Fruit fly (Drosophila melanogaster) whole organism, embryonic: ENCODE data around the gene CG32259.
A peak's percentile ranks its signal among the peaks of the same experiment; 100 is the strongest.

Source experiments
- Bgb ChIP-seq: fragments of 200-800 bp; sonication (Bioruptor generic); IDR thresholded peaks from 2 replicates; pipeline ENCODE4 v1.3.6; 2022; ENCODE audit warnings: missing biosample characterization, missing genetic modification characterization; ENCODE audit not compliant: partially characterized antibody
- CG10267 ChIP-seq: fragments of 200-800 bp; sonication (Bioruptor generic); optimal IDR thresholded peaks from 2 replicates; lab custom pipeline; 2018; ENCODE audit warnings: missing biosample characterization, mild to moderate bottlenecking, missing genetic modification characterization, moderate library complexity
- CG10366 ChIP-seq: fragments of 200-800 bp; sonication (Bioruptor generic); IDR thresholded peaks from 2 replicates; pipeline ENCODE4 v1.3.6; 2022; ENCODE audit warnings: missing biosample characterization, missing genetic modification characterization
- CG10959 ChIP-seq: fragments of 200-800 bp; sonication (Bioruptor generic); IDR thresholded peaks from 2 replicates; pipeline ENCODE4 v1.3.6; 2022; ENCODE audit warnings: missing biosample characterization, missing genetic modification characterization
- CG12155 ChIP-seq: fragments of 200-800 bp; sonication (Bioruptor generic); optimal IDR thresholded peaks from 3 replicates; lab custom pipeline; 2016; ENCODE audit warnings: missing biosample characterization, missing genetic modification characterization
- CG14050 ChIP-seq: fragments of 200-800 bp; sonication (Bioruptor generic); IDR thresholded peaks from 3 replicates; pipeline ENCODE4 v1.3.6; 2022; ENCODE audit warnings: missing biosample characterization, missing genetic modification characterization
- CG14710 ChIP-seq: fragments of 200-800 bp; sonication (Bioruptor generic); optimal IDR thresholded peaks from 3 replicates; lab custom pipeline; 2019; ENCODE audit warnings: missing biosample characterization, mild to moderate bottlenecking, missing genetic modification characterization, moderate library complexity
- CG15514 ChIP-seq: fragments of 200-800 bp; sonication (Bioruptor generic); optimal IDR thresholded peaks from 3 replicates; lab custom pipeline; 2017; ENCODE audit warnings: missing biosample characterization, missing genetic modification characterization, mild to moderate bottlenecking, moderate library complexity, missing genetic modification reagents
- CG17568 ChIP-seq: fragments of 200-800 bp; sonication (Bioruptor generic); optimal IDR thresholded peaks from 2 replicates; lab custom pipeline; 2018; ENCODE audit warnings: missing biosample characterization, mild to moderate bottlenecking, missing genetic modification characterization, moderate library complexity
- CG2199 ChIP-seq: fragments of 200-800 bp; sonication (Bioruptor generic); IDR thresholded peaks from 3 replicates; pipeline ENCODE4 v1.3.6; 2022; ENCODE audit warnings: missing biosample characterization, missing genetic modification characterization
- CG30431 ChIP-seq: fragments of 200-800 bp; sonication (Bioruptor generic); optimal IDR thresholded peaks from 2 replicates; lab custom pipeline; 2017; ENCODE audit warnings: missing biosample characterization, missing genetic modification characterization
- CG34224 ChIP-seq: fragments of 200-800 bp; sonication (Bioruptor generic); IDR thresholded peaks from 3 replicates; pipeline ENCODE4 v1.3.6; 2022; ENCODE audit warnings: missing biosample characterization, missing genetic modification characterization; ENCODE audit not compliant: partially characterized antibody
- CG42726 ChIP-seq: fragments of 200-800 bp; sonication (Bioruptor generic); IDR thresholded peaks from 2 replicates; pipeline ENCODE4 v1.3.6; 2022; ENCODE audit warnings: missing biosample characterization, missing genetic modification characterization; ENCODE audit not compliant: partially characterized antibody
- CG4617 ChIP-seq: fragments of 200-800 bp; sonication (Bioruptor generic); optimal IDR thresholded peaks from 3 replicates; lab custom pipeline; 2016; ENCODE audit warnings: missing biosample characterization, missing genetic modification characterization, borderline replicate concordance
- CG6254 ChIP-seq: fragments of 200-800 bp; sonication (Bioruptor generic); optimal IDR thresholded peaks from 3 replicates; lab custom pipeline; 2017; ENCODE audit warnings: mild to moderate bottlenecking, missing biosample characterization, missing genetic modification reagents, missing genetic modification characterization
- CG8290 ChIP-seq, 3 experiments: fragments of 200-800 bp; sonication (Bioruptor generic); optimal IDR thresholded peaks; 2 replicates each; lab custom pipeline; 2016 to 2019; ENCODE audit warnings: missing biosample characterization in 3 of 3, missing genetic modification characterization in 3 of 3, mild to moderate bottlenecking in 2 of 3, moderate library complexity in 1 of 3
- CG8478 ChIP-seq: fragments of >200 bp; optimal IDR thresholded peaks from 2 replicates; lab custom pipeline; 2018
- CG9797 ChIP-seq: fragments of 200-800 bp; sonication (Bioruptor generic); optimal IDR thresholded peaks from 3 replicates; lab custom pipeline; 2018; ENCODE audit warnings: missing biosample characterization, mild to moderate bottlenecking, missing genetic modification characterization
- CG9932 ChIP-seq: fragments of 200-800 bp; sonication (Bioruptor generic); IDR thresholded peaks from 2 replicates; pipeline ENCODE4 v1.3.6; 2022; ENCODE audit warnings: missing biosample characterization, missing genetic modification characterization
- CoRest ChIP-seq: fragments of 200-800 bp; sonication (Bioruptor generic); optimal IDR thresholded peaks from 3 replicates; lab custom pipeline; 2018; ENCODE audit warnings: missing biosample characterization, mild to moderate bottlenecking, missing genetic modification characterization, moderate library complexity
- E2f1 ChIP-seq: fragments of 200-800 bp; sonication (Bioruptor generic); IDR thresholded peaks from 2 replicates; pipeline ENCODE4 v1.3.6; 2022; ENCODE audit warnings: missing biosample characterization, missing genetic modification characterization
- Fer1 ChIP-seq: fragments of 200-800 bp; sonication (Bioruptor generic); optimal IDR thresholded peaks from 2 replicates; lab custom pipeline; 2017; ENCODE audit warnings: missing biosample characterization, mild to moderate bottlenecking, missing genetic modification characterization
- Fer2 ChIP-seq: fragments of 200-800 bp; sonication (Bioruptor generic); optimal IDR thresholded peaks from 2 replicates; lab custom pipeline; 2018; ENCODE audit warnings: missing biosample characterization, mild to moderate bottlenecking, missing genetic modification characterization, moderate library complexity
- HLH4C ChIP-seq: fragments of 200-800 bp; sonication (Bioruptor generic); IDR thresholded peaks from 3 replicates; pipeline ENCODE4 v1.3.6; 2022; ENCODE audit warnings: missing biosample characterization, missing genetic modification characterization; ENCODE audit not compliant: partially characterized antibody
- Lhr ChIP-seq: fragments of 200-800 bp; sonication (Bioruptor generic); optimal IDR thresholded peaks from 3 replicates; lab custom pipeline; 2017; ENCODE audit warnings: mild to moderate bottlenecking, missing biosample characterization, missing genetic modification reagents, missing genetic modification characterization
- Med ChIP-seq: fragments of 200-800 bp; sonication (Bioruptor generic); peaks from one replicate; lab custom pipeline; 2016; ENCODE audit warnings: missing biosample characterization, missing genetic modification characterization, mild to moderate bottlenecking, inconsistent platforms, moderate library complexity
- Opbp ChIP-seq: fragments of 200-800 bp; sonication (Bioruptor generic); IDR thresholded peaks from 3 replicates; pipeline ENCODE4 v1.3.6; 2022; ENCODE audit warnings: missing biosample characterization, missing genetic modification characterization; ENCODE audit not compliant: partially characterized antibody
- Optix ChIP-seq: fragments of 200-800 bp; sonication (Bioruptor generic); IDR thresholded peaks from 3 replicates; pipeline ENCODE4 v1.3.6; 2022; ENCODE audit warnings: missing biosample characterization, missing genetic modification characterization
- Pdp1 ChIP-seq, 2 experiments: fragments of 200-800 bp; sonication (Bioruptor generic); optimal IDR thresholded peaks; 3 replicates each; lab custom pipeline; 2016; ENCODE audit warnings: missing biosample characterization in 2 of 2, missing genetic modification characterization in 2 of 2, mild to moderate bottlenecking in 1 of 2, moderate library complexity in 1 of 2
- amos ChIP-seq: fragments of 200-800 bp; sonication (Bioruptor generic); IDR thresholded peaks from 2 replicates; pipeline ENCODE4 v1.3.6; 2022; ENCODE audit warnings: missing biosample characterization, missing genetic modification characterization; ENCODE audit not compliant: partially characterized antibody
- ato ChIP-seq: fragments of 200-800 bp; sonication (Bioruptor generic); IDR thresholded peaks from 2 replicates; pipeline ENCODE4 v1.3.6; 2022; ENCODE audit warnings: missing biosample characterization, missing genetic modification characterization; ENCODE audit not compliant: partially characterized antibody
- caup ChIP-seq: fragments of 200-800 bp; sonication (Bioruptor generic); optimal IDR thresholded peaks from 3 replicates; lab custom pipeline; 2017; ENCODE audit warnings: missing biosample characterization, mild to moderate bottlenecking, missing genetic modification characterization, moderate library complexity; ENCODE audit not compliant: severe bottlenecking
- dati ChIP-seq: fragments of 200-800 bp; sonication (Bioruptor generic); IDR thresholded peaks from 2 replicates; pipeline ENCODE4 v1.3.6; 2022; ENCODE audit warnings: missing biosample characterization, missing genetic modification characterization
- fd96Cb ChIP-seq: fragments of 200-800 bp; sonication (Bioruptor generic); optimal IDR thresholded peaks from 2 replicates; lab custom pipeline; 2018; ENCODE audit warnings: missing biosample characterization, mild to moderate bottlenecking, missing genetic modification characterization, moderate library complexity
- gfzf ChIP-seq: fragments of 200-800 bp; sonication (Bioruptor generic); optimal IDR thresholded peaks from 2 replicates; lab custom pipeline; 2016; ENCODE audit warnings: missing biosample characterization, mild to moderate bottlenecking, missing genetic modification characterization, moderate library complexity
- hkb ChIP-seq, 2 experiments: fragments of 200-800 bp in 1 of 2; fragments of >200 bp in 1 of 2; sonication (Bioruptor generic) in 1 of 2; IDR thresholded peaks in 1 of 2; optimal IDR thresholded peaks in 1 of 2; 2 replicates each; pipeline versions ENCODE4 v1.3.6 to Lab custom; 2017 to 2022; ENCODE audit warnings: missing biosample characterization in 1 of 2, missing genetic modification characterization in 1 of 2
- pb ChIP-seq: fragments of 200-800 bp; sonication (Bioruptor generic); optimal IDR thresholded peaks from 3 replicates; lab custom pipeline; 2016; ENCODE audit warnings: missing biosample characterization, missing genetic modification characterization
- pho ChIP-seq: fragments of 200-800 bp; sonication (Bioruptor generic); optimal IDR thresholded peaks from 2 replicates; lab custom pipeline; 2016; ENCODE audit warnings: missing biosample characterization, missing genetic modification characterization
- sd ChIP-seq: fragments of 200-800 bp; sonication (Bioruptor generic); optimal IDR thresholded peaks from 3 replicates; lab custom pipeline; 2018; ENCODE audit warnings: missing biosample characterization, mild to moderate bottlenecking, missing genetic modification characterization, moderate library complexity
- slbo ChIP-seq: fragments of 200-800 bp; sonication (Bioruptor generic); IDR thresholded peaks from 2 replicates; pipeline ENCODE4 v1.3.6; 2022; ENCODE audit warnings: missing biosample characterization, missing genetic modification characterization
- ssp ChIP-seq: fragments of 200-800 bp; sonication (Bioruptor generic); IDR thresholded peaks from 2 replicates; pipeline ENCODE4 v1.3.6; 2022; ENCODE audit warnings: missing biosample characterization, missing genetic modification characterization
- stwl ChIP-seq: fragments of 200-800 bp; sonication (Bioruptor generic); optimal IDR thresholded peaks from 3 replicates; lab custom pipeline; 2018; ENCODE audit warnings: missing biosample characterization, mild to moderate bottlenecking, missing genetic modification characterization, moderate library complexity
- trem ChIP-seq: fragments of 200-800 bp; optimal IDR thresholded peaks from 3 replicates; lab custom pipeline; 2019; ENCODE audit warnings: missing biosample characterization, mild to moderate bottlenecking, missing genetic modification characterization, moderate library complexity
- ttk ChIP-seq: fragments of 200-800 bp; sonication (Bioruptor generic); IDR thresholded peaks from 2 replicates; pipeline ENCODE4 v2.1.2; 2022; ENCODE audit warnings: missing biosample characterization, missing genetic modification characterization
- tup ChIP-seq: fragments of 200-800 bp; sonication (Bioruptor generic); optimal IDR thresholded peaks from 2 replicates; lab custom pipeline; 2016; ENCODE audit warnings: missing biosample characterization, mild to moderate bottlenecking, missing genetic modification characterization, moderate library complexity
- twi ChIP-seq: fragments of 200-800 bp; optimal IDR thresholded peaks from 2 replicates; lab custom pipeline; 2019; ENCODE audit warnings: missing biosample characterization, mild to moderate bottlenecking, missing genetic modification characterization, moderate library complexity
- tx ChIP-seq: fragments of 200-800 bp; sonication (Bioruptor generic); optimal IDR thresholded peaks from 2 replicates; lab custom pipeline; 2016; ENCODE audit warnings: missing biosample characterization, missing genetic modification characterization
- z ChIP-seq: fragments of 200-800 bp; sonication (Bioruptor generic); IDR thresholded peaks from 3 replicates; pipeline ENCODE4 v1.3.6; 2022; ENCODE audit warnings: missing biosample characterization, missing genetic modification characterization

Gene CG32259

DNA sequence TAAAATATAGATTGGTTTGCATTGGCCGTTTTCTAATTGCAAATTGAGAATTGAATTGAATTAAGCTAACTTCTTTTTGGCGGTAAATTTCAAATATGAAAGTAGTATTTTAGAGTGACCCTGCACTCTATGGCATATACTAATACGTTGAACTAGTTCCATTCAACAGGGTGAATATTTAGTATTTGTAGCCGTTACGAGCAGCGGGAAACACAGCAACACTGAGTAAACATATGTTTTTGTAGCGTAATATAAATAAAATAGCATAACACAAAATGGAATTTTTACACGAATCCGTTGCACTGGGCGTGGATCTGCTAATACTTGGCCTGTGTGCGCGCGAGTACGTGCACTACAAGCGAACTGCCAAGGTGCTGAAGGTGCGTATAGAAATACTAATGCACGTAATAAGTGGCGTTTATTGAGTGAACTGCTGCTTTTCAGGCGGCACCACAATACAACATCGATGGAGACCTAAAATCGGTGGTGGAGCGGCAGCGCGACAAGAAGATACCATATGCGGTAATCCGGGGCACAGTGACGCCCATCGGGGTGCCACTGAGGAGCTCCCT lies 47.8 kb upstream of the CG32259 start, which contains the start of gene Mul1 (continued):
- TF ChIP-seq dati (GFP tag; lab: Robert Waterston, UW) (no peak), sd (tag; lab: Kevin White, UChicago) (peak; percentile 10), hkb (optimal IDR thresholded peaks at IDR 0.05; lab: Kevin White, UChicago) (no peak), hkb (GFP tag; IDR thresholded peaks at IDR 0.05; lab: Robert Waterston, UW) (0 out of 2 replicates have a peak, but pooled peaks have one; percentile 8), Fer1 (GFP tag; lab: Kevin White, UChicago) (no peak), slbo (GFP tag; lab: Robert Waterston, UW) (no peak), CG8478 (lab: Kevin White, UChicago) (peak; percentile 3), CG2199 (GFP tag; lab: Robert Waterston, UW) (no peak), tx (GFP tag; lab: Kevin White, UChicago) (no peak), CG4617 (GFP tag; lab: Kevin White, UChicago) (peak; percentile 25), ttk (GFP tag; lab: Robert Waterston, UW) (no peak), Pdp1 (GFP tag; optimal IDR thresholded peaks at IDR 0.05; lab: Kevin White, UChicago) (peak in 1 of 2 experiments; percentile 77), CG8290 (GFP tag; optimal IDR thresholded peaks at IDR 0.05; lab: Kevin White, UChicago) (no peak), CG8290 (tag; optimal IDR thresholded peaks at IDR 0.05; lab: Kevin White, UChicago) (peak in 1 of 2 experiments; percentile 45), Optix (GFP tag; lab: Robert Waterston, UW) (no peak), pb (GFP tag; lab: Kevin White, UChicago) (no peak), pho (GFP tag; lab: Kevin White, UChicago) (no peak), amos (GFP tag; lab: Robert Waterston, UW) (peak; percentile 38; the same call in 1 of the 2 replicates), Bgb (GFP tag; lab: Robert Waterston, UW) (no peak), Fer2 (no peak), CG14710 (peak; percentile 56), twi (peak; percentile 33), caup (no peak), fd96Cb (tag; lab: Kevin White, UChicago) (no peak), Lhr (GFP tag; lab: Kevin White, UChicago) (peak; percentile 54), CoRest (tag; lab: Kevin White, UChicago) (peak; percentile 11), gfzf (peak; percentile 88), tup (GFP tag; lab: Kevin White, UChicago) (no peak), trem (tag; lab: Kevin White, UChicago) (peak; percentile 43), CG15514 (GFP tag; lab: Kevin White, UChicago) (peak; percentile 99), ato (GFP tag; lab: Robert Waterston, UW) (no peak), CG6254 (peak; percentile 36), CG30431 (GFP tag; lab: Kevin White, UChicago) (no peak), HLH4C (GFP tag; lab: Robert Waterston, UW) (0 out of 3 replicates have a peak, but pooled peaks have one; percentile 26), Opbp (0 out of 3 replicates have a peak, but pooled peaks have one; percentile 33), CG17568 (GFP tag; lab: Kevin White, UChicago) (no peak), CG9797 (GFP tag; lab: Kevin White, UChicago) (peak; percentile 78), ssp (GFP tag; lab: Robert Waterston, UW) (no peak), z (no peak), stwl (peak; percentile 86), CG14050 (GFP tag; lab: Robert Waterston, UW) (no peak), CG10959 (GFP tag; lab: Robert Waterston, UW) (no peak), Med (GFP tag; lab: Kevin White, UChicago) (peak; percentile 75), CG10366 (GFP tag; lab: Robert Waterston, UW) (peak; percentile 22; the same call in 1 of the 2 replicates), CG10267 (tag; lab: Kevin White, UChicago) (peak; percentile 19), CG42726 (no peak), CG9932 (GFP tag; lab: Robert Waterston, UW) (no peak), CG34224 (GFP tag; lab: Robert Waterston, UW) (peak; percentile 15; the same call in 1 of the 3 replicates), E2f1 (no peak), CG12155 (GFP tag; lab: Kevin White, UChicago) (no peak)
